Worm (Caenorhabditis elegans) whole organism, young adult: ENCODE results near the gene set-17.

ENCODE experiments used
- B0019.2 ChIP-seq: fragments of 200-800 bp; sonication (Bioruptor generic); conservative IDR thresholded peaks from 2 replicates; pipeline ENCODE4 v1.3.6; 2022; ENCODE audit warnings: missing genetic modification reagents, missing genetic modification characterization, missing compliant biosample characterization
- B0336.3 ChIP-seq: fragments of 200-800 bp; sonication (Bioruptor generic); IDR thresholded peaks from 2 replicates; pipeline ENCODE4 v1.3.6; 2022; ENCODE audit warnings: missing genetic modification characterization, missing compliant biosample characterization
- C06A6.2 ChIP-seq: fragments of 200-800 bp; sonication (Bioruptor generic); conservative IDR thresholded peaks from 2 replicates; pipeline ENCODE4 v1.3.6; 2022; ENCODE audit warnings: missing genetic modification characterization, missing compliant biosample characterization
- F22D6.2 ChIP-seq: sonication (generic microtip); optimal IDR thresholded peaks from 2 replicates; lab custom pipeline; 2016; ENCODE audit warnings: mild to moderate bottlenecking, missing genetic modification characterization, missing compliant biosample characterization
- F23B12.7 ChIP-seq: sonication (generic microtip); optimal IDR thresholded peaks from 2 replicates; lab custom pipeline; 2017; ENCODE audit warnings: missing genetic modification characterization, mild to moderate bottlenecking, missing compliant biosample characterization, antibody characterized with exemption, moderate library complexity; ENCODE audit not compliant: insufficient read depth
- F57C9.4 ChIP-seq: sonication (generic microtip); optimal IDR thresholded peaks from 2 replicates; lab custom pipeline; 2017; ENCODE audit warnings: mild to moderate bottlenecking, missing genetic modification characterization, missing compliant biosample characterization
- K11D2.4 ChIP-seq: fragments of 200-800 bp; sonication (Bioruptor generic); IDR thresholded peaks from 2 replicates; pipeline ENCODE4 v1.3.6; 2022; ENCODE audit warnings: missing genetic modification reagents, missing genetic modification characterization, missing compliant biosample characterization
- K12H6.12 ChIP-seq: fragments of 200-800 bp; sonication (Bioruptor generic); optimal IDR thresholded peaks from 2 replicates; lab custom pipeline; 2018; ENCODE audit warnings: mild to moderate bottlenecking, missing genetic modification characterization, missing compliant biosample characterization
- Y53G8AR.9 ChIP-seq: fragments of 200-800 bp; sonication (Bioruptor generic); conservative IDR thresholded peaks from 2 replicates; pipeline ENCODE4 v1.3.6; 2022; ENCODE audit warnings: missing genetic modification reagents, missing genetic modification characterization, missing compliant biosample characterization
- Y67H2A.10 ChIP-seq: fragments of 200-800 bp; sonication (Bioruptor generic); conservative IDR thresholded peaks from 2 replicates; pipeline ENCODE4 v1.3.6; 2022; ENCODE audit warnings: missing genetic modification reagents, missing genetic modification characterization, missing compliant biosample characterization
- Y95B8A.8 ChIP-seq: fragments of 200-800 bp; sonication (Bioruptor generic); IDR thresholded peaks from 2 replicates; pipeline ENCODE4 v1.3.6; 2022; ENCODE audit warnings: missing genetic modification reagents, missing genetic modification characterization, missing compliant biosample characterization
- akir-1 ChIP-seq: fragments of 200-800 bp; sonication (Bioruptor generic); optimal IDR thresholded peaks from 2 replicates; lab custom pipeline; 2018; ENCODE audit warnings: mild to moderate bottlenecking, missing genetic modification characterization, moderate library complexity, missing compliant biosample characterization
- ama-1 ChIP-seq, 3 experiments: fragments of 150-350 bp in 1 of 3; sonication (generic microtip) in 2 of 3; optimal IDR thresholded peaks; 2 replicates each; lab custom pipeline; 2014 to 2018; ENCODE audit warnings: missing biosample characterization in 2 of 3, missing genetic modification characterization in 2 of 3, missing genetic modification reagents in 2 of 3
- atf-7 ChIP-seq: sonication (generic microtip); optimal IDR thresholded peaks from 2 replicates; lab custom pipeline; 2017; ENCODE audit warnings: mild to moderate bottlenecking, missing genetic modification characterization, missing compliant biosample characterization
- attf-3 ChIP-seq: fragments of 200-800 bp; sonication (Bioruptor generic); conservative IDR thresholded peaks from 2 replicates; pipeline ENCODE4 v1.3.6; 2022; ENCODE audit warnings: missing genetic modification reagents, missing genetic modification characterization, missing compliant biosample characterization
- cebp-2 ChIP-seq: fragments of 200-800 bp; sonication (Bioruptor generic); IDR thresholded peaks from 2 replicates; pipeline ENCODE4 v1.3.6; 2022; ENCODE audit warnings: missing genetic modification characterization, missing compliant biosample characterization
- egl-18 ChIP-seq: fragments of 200-800 bp; sonication (Bioruptor generic); IDR thresholded peaks from 2 replicates; pipeline ENCODE4 v1.3.6; 2022; ENCODE audit warnings: missing genetic modification reagents, missing genetic modification characterization, missing compliant biosample characterization
- him-1 ChIP-seq: sonication (generic microtip); optimal IDR thresholded peaks from 2 replicates; lab custom pipeline; 2016; ENCODE audit warnings: missing genotype, missing genetic modification reagents, missing genetic modification characterization, missing compliant biosample characterization
- hlh-12 ChIP-seq: sonication (generic microtip); optimal IDR thresholded peaks from 2 replicates; lab custom pipeline; 2016; ENCODE audit warnings: missing genetic modification characterization, missing compliant biosample characterization
- hmg-20 ChIP-seq: fragments of 200-800 bp; sonication (Bioruptor generic); IDR thresholded peaks from 2 replicates; pipeline ENCODE4 v1.3.6; 2022; ENCODE audit warnings: missing genetic modification reagents, missing genetic modification characterization, missing compliant biosample characterization
- hrde-1 ChIP-seq: sonication (generic microtip); optimal IDR thresholded peaks from 2 replicates; lab custom pipeline; 2016; ENCODE audit warnings: missing genetic modification characterization, mild to moderate bottlenecking, missing compliant biosample characterization, moderate library complexity, missing genotype, missing genetic modification reagents, borderline replicate concordance
- let-526 ChIP-seq: fragments of 200-800 bp; sonication (Bioruptor generic); IDR thresholded peaks from 2 replicates; pipeline ENCODE4 v1.3.6; 2022; ENCODE audit warnings: missing genetic modification reagents, missing genetic modification characterization, missing compliant biosample characterization
- lin-40 ChIP-seq: sonication (generic microtip); optimal IDR thresholded peaks from 2 replicates; lab custom pipeline; 2016; ENCODE audit warnings: missing genetic modification characterization, mild to moderate bottlenecking, missing compliant biosample characterization, missing genotype, missing genetic modification reagents
- madf-8 ChIP-seq: fragments of 200-800 bp; sonication (Bioruptor generic); conservative IDR thresholded peaks from 2 replicates; pipeline ENCODE4 v1.3.6; 2022; ENCODE audit warnings: missing genetic modification reagents, missing genetic modification characterization, missing compliant biosample characterization
- nfya-1 ChIP-seq: sonication (generic microtip); optimal IDR thresholded peaks from 2 replicates; lab custom pipeline; 2017; ENCODE audit warnings: antibody characterized with exemption, missing compliant biosample characterization, missing genetic modification characterization, borderline replicate concordance; ENCODE audit not compliant: insufficient read depth
- nhr-27 ChIP-seq: fragments of 200-800 bp; sonication (Bioruptor generic); optimal IDR thresholded peaks from 2 replicates; lab custom pipeline; 2018; ENCODE audit warnings: mild to moderate bottlenecking, missing genetic modification characterization, moderate library complexity, missing compliant biosample characterization
- sptf-2 ChIP-seq: fragments of 200-800 bp; sonication (Bioruptor generic); optimal IDR thresholded peaks from 2 replicates; lab custom pipeline; 2018; ENCODE audit warnings: mild to moderate bottlenecking, missing genetic modification characterization, missing compliant biosample characterization
- unc-62 ChIP-seq: fragments of 150-350 bp; optimal IDR thresholded peaks from 2 replicates; lab custom pipeline; 2014; ENCODE audit warnings: missing biosample characterization, missing genetic modification reagents, missing genetic modification characterization
- zfh-2 ChIP-seq: fragments of 200-800 bp; sonication (Bioruptor generic); conservative IDR thresholded peaks from 2 replicates; pipeline ENCODE4 v1.3.6; 2022; ENCODE audit warnings: missing genetic modification reagents, missing genetic modification characterization, missing compliant biosample characterization
- ztf-3 ChIP-seq: fragments of 200-800 bp; sonication (Bioruptor generic); optimal IDR thresholded peaks from 2 replicates; lab custom pipeline; 2018; ENCODE audit warnings: mild to moderate bottlenecking, missing genetic modification characterization, missing compliant biosample characterization

Gene set-17

DNA sequence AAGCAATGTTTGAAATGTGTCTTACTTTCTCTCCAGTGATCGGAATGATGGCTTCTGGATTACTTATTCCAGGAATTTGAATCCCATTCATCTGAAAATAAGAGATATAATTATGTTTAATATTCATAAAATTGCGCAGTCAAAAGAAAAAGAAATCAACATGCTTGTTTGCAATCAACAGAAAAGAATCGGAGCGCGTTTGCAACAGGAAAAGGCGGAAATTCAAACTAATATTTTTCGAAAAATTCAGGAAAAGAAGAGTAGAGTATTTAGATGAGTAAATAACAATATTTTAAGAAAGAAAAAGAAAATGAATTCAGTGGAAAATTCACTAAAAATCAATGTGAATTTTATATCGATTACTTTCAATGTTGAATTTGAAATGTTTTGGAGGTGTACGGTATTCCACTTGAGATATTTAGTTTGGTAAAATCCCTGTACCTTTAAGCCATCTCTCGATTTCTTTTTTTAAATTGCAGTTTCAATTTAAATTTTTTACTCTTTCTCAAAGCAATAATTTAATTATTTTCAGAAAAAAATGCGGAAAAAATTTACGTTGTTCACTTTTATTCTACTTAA is at the start of gene set-17, which contains the start of gene T21B10.4 (continued):
- TF ChIP-seq madf-8 (GFP tag; lab: Robert Waterston, UW) (0 out of 2 replicates have a peak, but pooled peaks have one; percentile 24), C06A6.2 (GFP tag; lab: Robert Waterston, UW) (no peak), nfya-1 (tag; lab: Kevin White, UChicago) (no peak), cebp-2 (no peak), F57C9.4 (tag; lab: Kevin White, UChicago) (no peak), B0336.3 (GFP tag; lab: Robert Waterston, UW) (no peak), lin-40 (no peak), let-526 (GFP tag; lab: Robert Waterston, UW) (no peak), zfh-2 (GFP tag; lab: Robert Waterston, UW) (no peak), hlh-12 (tag; lab: Kevin White, UChicago) (no peak), him-1 (tag; lab: Kevin White, UChicago) (peak; percentile 53), unc-62 (no peak), sptf-2 (GFP tag; lab: Kevin White, UChicago) (no peak)

ce11 chrII:8989444-8989843 is 49.2 kb upstream of the set-17 start, which contains the start of gene C18E9.9:
TSS of gene C18E9.9 (minus strand) at chrII:8989544.
- TF ChIP-seq sptf-2 (GFP tag; lab: Kevin White, UChicago) = no peak
- no peak for TF ChIP-seq Y53G8AR.9
- TF ChIP-seq ztf-3 (GFP tag; lab: Kevin White, UChicago) = no peak
- no peak for TF ChIP-seq Y95B8A.8 (GFP tag; lab: Robert Waterston, UW)

DNA sequence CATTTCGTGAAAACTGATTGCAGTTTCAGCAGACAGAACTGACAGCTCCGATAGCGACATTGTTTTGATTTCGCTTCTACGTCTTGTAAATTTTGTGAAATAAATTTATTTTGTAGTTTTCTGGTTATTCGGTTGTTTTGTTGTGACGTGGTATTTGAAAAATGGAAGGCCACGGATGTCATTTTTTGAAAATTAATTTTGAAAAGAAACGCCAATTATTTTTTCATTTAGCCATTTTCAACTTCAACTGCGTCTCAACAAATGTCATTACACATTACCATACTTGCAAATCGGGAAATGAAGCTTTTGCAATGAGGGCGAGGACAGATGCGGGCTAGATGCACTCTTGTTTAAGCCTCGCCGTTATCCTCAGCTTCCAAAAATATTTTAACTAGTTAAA is 47.7 kb upstream of the set-17 start, which contains the start of gene C18E9.8:
C18E9.8 (minus strand) TSS at position 101 of the 400 bp plus-strand sequence.
- no peak for TF ChIP-seq F57C9.4 (tag; lab: Kevin White, UChicago)
- TF ChIP-seq Y53G8AR.9 = 0 out of 2 replicates have a peak, but pooled peaks have one; percentile 21
- TF ChIP-seq, all 124 proteins: peak for 1

DNA sequence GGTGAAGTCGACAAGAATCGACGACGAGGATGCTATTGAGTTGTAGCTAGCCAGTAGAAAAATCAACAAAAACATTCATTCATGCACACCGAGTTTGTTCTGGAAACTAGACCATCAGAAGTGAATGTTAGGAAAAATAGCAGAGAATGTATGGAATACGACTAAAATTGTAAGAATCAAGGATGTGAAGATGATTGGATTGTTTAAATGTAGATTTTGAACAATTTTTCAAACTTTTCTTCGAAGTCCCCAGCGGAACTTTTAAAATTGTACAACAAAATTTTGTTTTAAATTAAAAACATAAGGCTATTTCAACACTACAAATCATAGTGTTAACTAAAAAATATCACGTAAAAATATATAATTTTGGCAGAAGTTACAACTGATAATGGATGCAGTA is 42.4 kb upstream of the set-17 start, which contains the start of gene C18E9.7:
C18E9.7 (minus strand) TSS at position 101 of the 400 bp plus-strand sequence.
- TF ChIP-seq K12H6.12 (no peak), K11D2.4 (GFP tag; lab: Robert Waterston, UW) (no peak), nhr-27 (tag; lab: Kevin White, UChicago) (no peak), hmg-20 (no peak), B0019.2 (GFP tag; lab: Robert Waterston, UW) (no peak), akir-1 (GFP tag; lab: Kevin White, UChicago) (no peak), Y67H2A.10 (GFP tag; lab: Robert Waterston, UW) (no peak), hrde-1 (no peak), madf-8 (GFP tag; lab: Robert Waterston, UW) (no peak), F23B12.7 (tag; lab: Kevin White, UChicago) (no peak), egl-18 (GFP tag; lab: Robert Waterston, UW) (no peak), sptf-2 (GFP tag; lab: Kevin White, UChicago) (no peak), ama-1 (optimal IDR thresholded peaks at IDR 0.05; lab: Kevin White, UChicago) (no peak), ama-1 (GFP tag; optimal IDR thresholded peaks at IDR 0.05; lab: Kevin White, UChicago) (no peak), atf-7 (tag; lab: Kevin White, UChicago) (no peak)

ce11 chrII:8973516-8974043 is 33.3 kb upstream of the set-17 start, which contains the start of gene tomm-40:
TSS of gene tomm-40 (minus strand) at chrII:8973566.
- TF ChIP-seq F22D6.2 (tag; lab: Kevin White, UChicago) (no peak), attf-3 (peak; percentile 93)
